Worm (Caenorhabditis elegans) whole organism, L4 larva: ENCODE data around the gene pmpl-1.
A peak's percentile ranks its signal among the peaks of the same experiment; 100 is the strongest.

Experiments
- ctbp-1 ChIP-seq: fragments of 200-800 bp; sonication (Bioruptor generic); IDR thresholded peaks from 2 replicates; pipeline ENCODE4 v1.3.6; 2022; ENCODE audit warnings: missing genetic modification reagents, missing genetic modification characterization, missing compliant biosample characterization
- daf-12 ChIP-seq: fragments of 150-350 bp; optimal IDR thresholded peaks from 2 replicates; lab custom pipeline; 2014; ENCODE audit warnings: missing biosample characterization, missing genetic modification reagents, missing genetic modification characterization
- hlh-11 ChIP-seq: fragments of 200-800 bp; sonication (Bioruptor generic); optimal IDR thresholded peaks from 2 replicates; lab custom pipeline; 2018; ENCODE audit warnings: mild to moderate bottlenecking, missing genetic modification characterization, missing compliant biosample characterization
- nhr-25 ChIP-seq: sonication (generic microtip); optimal IDR thresholded peaks from 2 replicates; lab custom pipeline; 2017; ENCODE audit warnings: missing genetic modification characterization, mild to moderate bottlenecking, missing compliant biosample characterization, antibody characterized with exemption, moderate library complexity, borderline replicate concordance; ENCODE audit not compliant: insufficient read depth

- no peak for TF ChIP-seq daf-12 (tag; lab: Kevin White, UChicago)
- peak; percentile 38 for TF ChIP-seq hlh-11 (tag; lab: Kevin White, UChicago)
- TF ChIP-seq ctbp-1 (GFP tag; lab: Robert Waterston, UW) = no peak
- TF ChIP-seq nhr-25 (tag; lab: Kevin White, UChicago) = no peak
Measured at ce11 chrX:3826172-3826571, 38.3 kb downstream of the pmpl-1 start.
